Fruit fly (Drosophila melanogaster) whole organism, prepupa: Measurements from ENCODE around the gene Alh.

Source experiments
- CG10631 ChIP-seq: fragments of 200-800 bp; sonication (Bioruptor generic); optimal IDR thresholded peaks from 2 replicates; lab custom pipeline; 2016; ENCODE audit warnings: missing biosample characterization, missing genetic modification characterization
- CG11294 ChIP-seq: fragments of 200-800 bp; sonication (Bioruptor generic); IDR thresholded peaks from 2 replicates; pipeline ENCODE4 v1.3.6; 2022; ENCODE audit warnings: missing biosample characterization, missing genetic modification characterization
- CG11762 ChIP-seq: fragments of 200-800 bp; sonication (Bioruptor generic); optimal IDR thresholded peaks from 3 replicates; lab custom pipeline; 2016; ENCODE audit warnings: missing biosample characterization, missing genetic modification characterization; ENCODE audit not compliant: insufficient read depth
- CG11902 ChIP-seq: fragments of 200-800 bp; sonication (Bioruptor generic); optimal IDR thresholded peaks from 3 replicates; lab custom pipeline; 2016; ENCODE audit warnings: missing biosample characterization, missing genetic modification characterization
- CG15336 ChIP-seq: fragments of 200-800 bp; sonication (Bioruptor generic); IDR thresholded peaks from 2 replicates; pipeline ENCODE4 v1.3.6; 2022; ENCODE audit warnings: missing biosample characterization, missing genetic modification characterization
- CG1621 ChIP-seq: fragments of 200-800 bp; sonication (Bioruptor generic); optimal IDR thresholded peaks from 3 replicates; lab custom pipeline; 2018; ENCODE audit warnings: missing biosample characterization, mild to moderate bottlenecking, missing genetic modification characterization
- CG16779 ChIP-seq: fragments of 200-800 bp; sonication (Bioruptor generic); optimal IDR thresholded peaks from 3 replicates; lab custom pipeline; 2017; ENCODE audit warnings: missing biosample characterization, mild to moderate bottlenecking, missing genetic modification characterization
- CG34406 ChIP-seq: fragments of 200-800 bp; sonication (Bioruptor generic); optimal IDR thresholded peaks from 3 replicates; lab custom pipeline; 2016; ENCODE audit warnings: missing biosample characterization, missing genetic modification characterization
- CG3919 ChIP-seq: fragments of 200-800 bp; sonication (Bioruptor generic); optimal IDR thresholded peaks from 3 replicates; lab custom pipeline; 2016; ENCODE audit warnings: missing biosample characterization, missing genetic modification characterization
- CG4318 ChIP-seq: fragments of 200-800 bp; sonication (Bioruptor generic); optimal IDR thresholded peaks from 3 replicates; lab custom pipeline; 2017; ENCODE audit warnings: missing biosample characterization, mild to moderate bottlenecking, missing genetic modification characterization
- CG6163 ChIP-seq: fragments of 200-800 bp; sonication (Bioruptor generic); IDR thresholded peaks from 3 replicates; pipeline ENCODE4 v1.3.6; 2022; ENCODE audit warnings: missing biosample characterization, missing genetic modification characterization
- CG6808 ChIP-seq: fragments of 200-800 bp; sonication (Bioruptor generic); optimal IDR thresholded peaks from 3 replicates; lab custom pipeline; 2017; ENCODE audit warnings: missing biosample characterization, missing genetic modification characterization, mild to moderate bottlenecking, moderate library complexity, missing genetic modification reagents
- CG6854 ChIP-seq: fragments of 200-800 bp; sonication (Bioruptor generic); optimal IDR thresholded peaks from 2 replicates; lab custom pipeline; 2017; ENCODE audit warnings: missing biosample characterization, mild to moderate bottlenecking, missing genetic modification characterization
- CG8119 ChIP-seq: fragments of 200-800 bp; sonication (Bioruptor generic); IDR thresholded peaks from 3 replicates; pipeline ENCODE4 v1.3.6; 2022; ENCODE audit warnings: missing biosample characterization, missing genetic modification characterization
- CG9139 ChIP-seq: fragments of 200-800 bp; sonication (Bioruptor generic); optimal IDR thresholded peaks from 3 replicates; lab custom pipeline; 2017; ENCODE audit warnings: missing biosample characterization, mild to moderate bottlenecking, missing genetic modification characterization
- Eip75B ChIP-seq: fragments of 200-800 bp; sonication (Bioruptor generic); optimal IDR thresholded peaks from 3 replicates; lab custom pipeline; 2016; ENCODE audit warnings: missing biosample characterization, missing genetic modification characterization
- Eip78C ChIP-seq: fragments of 200-800 bp; sonication (Bioruptor generic); peaks from one replicate; lab custom pipeline; 2016; ENCODE audit warnings: missing biosample characterization, missing genetic modification characterization
- Eip93F ChIP-seq: fragments of 200-800 bp; sonication (Bioruptor generic); optimal IDR thresholded peaks from 2 replicates; lab custom pipeline; 2016; ENCODE audit warnings: missing biosample characterization, mild to moderate bottlenecking, missing genetic modification characterization
- Ets96B ChIP-seq: fragments of 200-800 bp; optimal IDR thresholded peaks from 2 replicates; lab custom pipeline; 2019; ENCODE audit warnings: missing biosample characterization, mild to moderate bottlenecking, missing genetic modification characterization, moderate library complexity
- Hr4 ChIP-seq: fragments of 200-800 bp; sonication (Bioruptor generic); optimal IDR thresholded peaks from 3 replicates; lab custom pipeline; 2016; ENCODE audit warnings: missing biosample characterization, missing genetic modification characterization
- Lpt ChIP-seq: fragments of 200-800 bp; sonication (Bioruptor generic); optimal IDR thresholded peaks from 3 replicates; lab custom pipeline; 2016; ENCODE audit warnings: missing biosample characterization, missing genetic modification characterization
- Smox ChIP-seq: fragments of 200-800 bp; sonication (Bioruptor generic); optimal IDR thresholded peaks from 3 replicates; lab custom pipeline; 2016; ENCODE audit warnings: missing biosample characterization, missing genetic modification characterization
- Sox102F ChIP-seq: fragments of 200-800 bp; sonication (Bioruptor generic); optimal IDR thresholded peaks from 2 replicates; lab custom pipeline; 2016; ENCODE audit warnings: missing biosample characterization, mild to moderate bottlenecking, missing genetic modification characterization
- Sox15 ChIP-seq: fragments of 200-800 bp; sonication (Bioruptor generic); optimal IDR thresholded peaks from 3 replicates; lab custom pipeline; 2016; ENCODE audit warnings: missing biosample characterization, missing genetic modification characterization
- dac ChIP-seq: fragments of 200-800 bp; sonication (Bioruptor generic); optimal IDR thresholded peaks from 2 replicates; lab custom pipeline; 2017; ENCODE audit warnings: missing biosample characterization, mild to moderate bottlenecking, missing genetic modification characterization
- dsx ChIP-seq: fragments of 200-800 bp; optimal IDR thresholded peaks from 3 replicates; lab custom pipeline; 2019; ENCODE audit warnings: missing biosample characterization, mild to moderate bottlenecking, missing genetic modification characterization, moderate library complexity; ENCODE audit not compliant: poor library complexity, severe bottlenecking
- eg ChIP-seq: fragments of 200-800 bp; sonication (Bioruptor generic); IDR thresholded peaks from 3 replicates; pipeline ENCODE4 v1.3.6; 2022; ENCODE audit warnings: missing biosample characterization, missing genetic modification characterization
- esn ChIP-seq: fragments of 200-800 bp; sonication (Bioruptor generic); optimal IDR thresholded peaks from 2 replicates; lab custom pipeline; 2016; ENCODE audit warnings: missing biosample characterization, mild to moderate bottlenecking, missing genetic modification characterization, moderate library complexity
- fkh ChIP-seq: fragments of 200-800 bp; sonication (Bioruptor generic); optimal IDR thresholded peaks from 3 replicates; lab custom pipeline; 2017; ENCODE audit warnings: missing biosample characterization, mild to moderate bottlenecking, missing genetic modification characterization, moderate library complexity
- lz ChIP-seq: fragments of 200-800 bp; sonication (Bioruptor generic); optimal IDR thresholded peaks from 3 replicates; lab custom pipeline; 2016; ENCODE audit warnings: missing biosample characterization, missing genetic modification characterization
- net ChIP-seq: fragments of 200-800 bp; sonication (Bioruptor generic); optimal IDR thresholded peaks from 3 replicates; lab custom pipeline; 2016; ENCODE audit warnings: missing biosample characterization, missing genetic modification characterization
- pdm3 ChIP-seq: fragments of 200-800 bp; sonication (Bioruptor generic); optimal IDR thresholded peaks from 3 replicates; lab custom pipeline; 2016; ENCODE audit warnings: missing biosample characterization, missing genetic modification characterization
- ss ChIP-seq, 2 experiments: fragments of 200-800 bp; sonication (Bioruptor generic); optimal IDR thresholded peaks; 2 replicates in 1 of 2; 3 replicates in 1 of 2; lab custom pipeline; 2017 to 2018; ENCODE audit warnings: mild to moderate bottlenecking in 2 of 2, missing biosample characterization in 2 of 2, missing genetic modification characterization in 2 of 2, moderate library complexity in 1 of 2
- svp ChIP-seq: fragments of 200-800 bp; sonication (Bioruptor generic); peaks from one replicate; lab custom pipeline; 2016; ENCODE audit warnings: missing biosample characterization, missing genetic modification characterization
- topi ChIP-seq: fragments of 200-800 bp; sonication (Bioruptor generic); optimal IDR thresholded peaks from 3 replicates; lab custom pipeline; 2016; ENCODE audit warnings: missing biosample characterization, missing genetic modification characterization
- vri ChIP-seq: fragments of 200-800 bp; sonication (Bioruptor generic); optimal IDR thresholded peaks from 3 replicates; lab custom pipeline; 2016; ENCODE audit warnings: missing biosample characterization, mild to moderate bottlenecking, missing genetic modification characterization

The Alh gene

DNA sequence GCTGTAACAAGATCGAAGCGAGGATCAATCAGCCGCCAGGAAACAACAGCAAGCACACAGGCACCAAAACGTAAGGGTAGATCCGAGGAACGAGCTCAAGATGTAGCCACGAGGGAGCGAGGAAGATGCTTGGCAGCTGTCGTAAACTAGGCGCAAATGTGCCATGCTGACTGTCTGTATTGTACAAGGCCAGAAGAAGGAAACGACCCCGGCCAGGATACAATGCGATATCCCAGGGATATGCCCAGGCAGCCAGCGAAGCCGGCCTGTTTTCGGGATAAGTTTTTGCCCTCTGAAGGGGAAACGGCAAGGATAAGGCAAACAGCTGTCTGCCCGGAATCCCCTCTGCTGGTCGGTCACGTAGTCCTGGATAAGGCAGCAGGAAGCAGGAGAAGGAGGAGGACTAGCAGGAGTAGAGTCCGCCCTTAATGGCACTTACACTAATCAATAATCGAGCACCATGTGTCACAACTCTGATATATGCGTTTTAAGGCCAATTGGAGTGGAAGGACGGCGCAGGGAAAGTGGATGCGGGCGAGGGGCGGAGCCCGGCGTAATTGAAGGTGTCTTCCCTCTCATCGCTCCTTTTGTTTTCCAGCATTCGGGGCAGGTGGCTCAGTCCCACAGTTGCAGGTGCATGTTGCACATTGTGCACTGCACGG lies 18.4 kb downstream of the Alh start:
- TF ChIP-seq CG11762 (GFP tag; lab: Kevin White, UChicago) (no peak), CG6163 (no peak), esn (GFP tag; lab: Kevin White, UChicago) (no peak), CG16779 (tag; lab: Kevin White, UChicago) (no peak), Sox102F (GFP tag; lab: Kevin White, UChicago) (no peak), eg (GFP tag; lab: Robert Waterston, UW) (no peak), ss (GFP tag; optimal IDR thresholded peaks at IDR 0.05; lab: Kevin White, UChicago) (no peak), Ets96B (no peak), CG4318 (GFP tag; lab: Kevin White, UChicago) (no peak), Sox15 (GFP tag; lab: Kevin White, UChicago) (no peak), CG10631 (GFP tag; lab: Kevin White, UChicago) (no peak), dac (GFP tag; lab: Kevin White, UChicago) (no peak)

DNA sequence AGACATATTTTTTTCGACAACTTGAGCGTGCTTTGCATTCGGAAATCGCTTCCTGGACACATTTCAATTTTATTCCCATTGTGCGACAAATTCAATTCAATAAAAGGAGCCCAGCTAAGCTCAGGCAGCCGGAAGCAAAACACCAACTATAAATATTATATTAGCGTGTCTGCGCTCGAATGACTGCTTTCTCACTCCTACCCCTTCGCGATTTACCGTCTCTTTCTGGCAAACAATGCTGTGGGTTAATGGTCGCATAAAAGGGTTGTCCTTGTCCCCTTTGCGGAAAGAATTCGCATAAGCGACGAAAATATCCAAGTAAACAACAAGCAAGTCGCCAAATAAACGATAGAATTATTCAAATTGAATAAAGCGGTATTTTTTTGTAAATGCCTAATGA lies 19.7 kb downstream of the Alh start:
- TF ChIP-seq pdm3 (GFP tag; lab: Kevin White, UChicago) (no peak), vri (GFP tag; lab: Kevin White, UChicago) (no peak), Hr4 (no peak), svp (peak; percentile 14), Smox (GFP tag; lab: Kevin White, UChicago) (no peak), CG11294 (GFP tag; lab: Robert Waterston, UW) (no peak)

- TF ChIP-seq CG11762 (GFP tag; lab: Kevin White, UChicago) (no peak), dsx (GFP tag; lab: Kevin White, UChicago) (peak; percentile 73), CG1621 (tag; lab: Kevin White, UChicago) (peak; percentile 24), CG15336 (GFP tag; lab: Robert Waterston, UW) (peak; percentile 53; the same call in 1 of the 2 replicates), CG6163 (peak; percentile 44; the same call in 2 of the 3 replicates), Sox102F (GFP tag; lab: Kevin White, UChicago) (peak; percentile 11), vri (GFP tag; lab: Kevin White, UChicago) (peak; percentile 8), Eip78C (GFP tag; lab: Kevin White, UChicago) (peak; percentile 75), svp (peak; percentile 60), Eip75B (GFP tag; lab: Kevin White, UChicago) (no peak), Lpt (GFP tag; lab: Kevin White, UChicago) (peak; percentile 64), net (GFP tag; lab: Kevin White, UChicago) (peak; percentile 5), CG6854 (peak; percentile 8), CG9139 (peak; percentile 24), CG11902 (GFP tag; lab: Kevin White, UChicago) (no peak), CG6808 (peak; percentile 43), topi (GFP tag; lab: Kevin White, UChicago) (no peak), fkh (GFP tag; lab: Kevin White, UChicago) (peak; percentile 78), CG3919 (GFP tag; lab: Kevin White, UChicago) (peak; percentile 16), CG8119 (GFP tag; lab: Robert Waterston, UW) (peak; percentile 41; the same call in 2 of the 3 replicates), Ets96B (peak; percentile 23), eg (GFP tag; lab: Robert Waterston, UW) (0 out of 3 replicates have a peak, but pooled peaks have one; percentile 29), Eip93F (peak; percentile 78), ss (GFP tag; optimal IDR thresholded peaks at IDR 0.05; lab: Kevin White, UChicago) (peak; percentile 40 to 57), CG16779 (tag; lab: Kevin White, UChicago) (peak; percentile 6), CG34406 (no peak), lz (GFP tag; lab: Kevin White, UChicago) (no peak)
Observed at dm6 chr3R:7102853-7103833, 20.8 kb downstream of the Alh start.
